Worm (Caenorhabditis elegans): ENCODE data around the gene T19C3.2.

The T19C3.2 gene

ce11 chrIII:626091-626490 is 8.7 kb upstream of the T19C3.2 start:
- no peak for TF ChIP-seq flt-1 (GFP tag; IDR thresholded peaks at IDR 0.05)
- TF ChIP-seq T22C8.4 (GFP tag; IDR thresholded peaks at IDR 0.05): no peak
- TF ChIP-seq ztf-29 (GFP tag; IDR thresholded peaks at IDR 0.05): no peak

ce11 chrIII:623754-624153 is 6.4 kb upstream of the T19C3.2 start:
- TF ChIP-seq cog-1 (tag; optimal IDR thresholded peaks at IDR 0.05): peak; percentile 91
- peak; percentile 45; the same call in 1 of the 2 replicates for TF ChIP-seq ztf-23 (GFP tag; IDR thresholded peaks at IDR 0.05)
- TF ChIP-seq ztf-29 (GFP tag; IDR thresholded peaks at IDR 0.05): no peak
- no peak for TF ChIP-seq T22C8.4 (GFP tag; IDR thresholded peaks at IDR 0.05)
- TF ChIP-seq flt-1 (GFP tag; IDR thresholded peaks at IDR 0.05): peak; percentile 65; the same call in 1 of the 2 replicates
- no peak for TF ChIP-seq tab-1 (GFP tag; IDR thresholded peaks at IDR 0.05)

ce11 chrIII:620204-620718 is 2.9 kb upstream of the T19C3.2 start, which contains the start of gene T19C3.4:
T19C3.4 (minus strand) TSS chrIII:620254.
- no peak for TF ChIP-seq ztf-23 (GFP tag; IDR thresholded peaks at IDR 0.05)
- no peak for TF ChIP-seq cog-1 (tag; optimal IDR thresholded peaks at IDR 0.05)
- TF ChIP-seq med-1 (GFP tag; optimal IDR thresholded peaks at IDR 0.05; ENCODE audit: insufficient read depth): no peak
- TF ChIP-seq ref-1 (GFP tag; conservative IDR thresholded peaks at IDR 0.05): no peak
- TF ChIP-seq klf-2 (GFP tag; conservative IDR thresholded peaks at IDR 0.05): no peak
- TF ChIP-seq T22C8.4 (GFP tag; IDR thresholded peaks at IDR 0.05): no peak
- no peak for TF ChIP-seq flt-1 (GFP tag; IDR thresholded peaks at IDR 0.05)
- no peak for TF ChIP-seq ztf-29 (GFP tag; IDR thresholded peaks at IDR 0.05)
- no peak for TF ChIP-seq tab-1 (GFP tag; IDR thresholded peaks at IDR 0.05)

- TF ChIP-seq flt-1 (GFP tag; IDR thresholded peaks at IDR 0.05) (no peak), T22C8.4 (GFP tag; IDR thresholded peaks at IDR 0.05) (no peak), ztf-29 (GFP tag; IDR thresholded peaks at IDR 0.05) (no peak), med-1 (GFP tag; optimal IDR thresholded peaks at IDR 0.05; ENCODE audit: insufficient read depth) (no peak), klf-2 (GFP tag; conservative IDR thresholded peaks at IDR 0.05) (no peak), cog-1 (tag; optimal IDR thresholded peaks at IDR 0.05) (no peak), ztf-23 (GFP tag; IDR thresholded peaks at IDR 0.05) (no peak), ref-1 (GFP tag; conservative IDR thresholded peaks at IDR 0.05) (no peak), tab-1 (GFP tag; IDR thresholded peaks at IDR 0.05) (no peak)
Measured at ce11 chrIII:614447-614846, 2.9 kb downstream of the T19C3.2 start, which contains the start of gene T19C3.3. T19C3.3 (minus strand) TSS chrIII:614547.

- TF ChIP-seq cog-1 (tag; optimal IDR thresholded peaks at IDR 0.05) (no peak), med-1 (GFP tag; optimal IDR thresholded peaks at IDR 0.05; ENCODE audit: insufficient read depth) (no peak), ztf-23 (GFP tag; IDR thresholded peaks at IDR 0.05) (no peak), klf-2 (GFP tag; conservative IDR thresholded peaks at IDR 0.05) (no peak), tab-1 (GFP tag; IDR thresholded peaks at IDR 0.05) (no peak), flt-1 (GFP tag; IDR thresholded peaks at IDR 0.05) (no peak), T22C8.4 (GFP tag; IDR thresholded peaks at IDR 0.05) (no peak), ref-1 (GFP tag; conservative IDR thresholded peaks at IDR 0.05) (no peak), ztf-29 (GFP tag; IDR thresholded peaks at IDR 0.05) (no peak)
Measured at ce11 chrIII:612759-613158, 4.6 kb downstream of the T19C3.2 start.

- TF ChIP-seq flt-1 (GFP tag; IDR thresholded peaks at IDR 0.05): no peak
- no peak for TF ChIP-seq cog-1 (tag; optimal IDR thresholded peaks at IDR 0.05)
- no peak for TF ChIP-seq ref-1 (GFP tag; conservative IDR thresholded peaks at IDR 0.05)
- TF ChIP-seq med-1 (GFP tag; optimal IDR thresholded peaks at IDR 0.05; ENCODE audit: insufficient read depth): no peak
- no peak for TF ChIP-seq ztf-23 (GFP tag; IDR thresholded peaks at IDR 0.05)
- no peak for TF ChIP-seq T22C8.4 (GFP tag; IDR thresholded peaks at IDR 0.05)
- TF ChIP-seq ztf-29 (GFP tag; IDR thresholded peaks at IDR 0.05): no peak
- no peak for TF ChIP-seq tab-1 (GFP tag; IDR thresholded peaks at IDR 0.05)
- no peak for TF ChIP-seq klf-2 (GFP tag; conservative IDR thresholded peaks at IDR 0.05)
Measured at ce11 chrIII:611900-612299, 5.5 kb downstream of the T19C3.2 start.

ce11 chrIII:609549-609948 is 7.8 kb downstream of the T19C3.2 start, which contains the start of gene best-17:
best-17 (minus strand) TSS chrIII:609649.
- no peak for TF ChIP-seq flt-1 (GFP tag; IDR thresholded peaks at IDR 0.05)
- TF ChIP-seq cog-1 (tag; optimal IDR thresholded peaks at IDR 0.05): no peak
- no peak for TF ChIP-seq klf-2 (GFP tag; conservative IDR thresholded peaks at IDR 0.05)
- TF ChIP-seq tab-1 (GFP tag; IDR thresholded peaks at IDR 0.05): no peak
- TF ChIP-seq ref-1 (GFP tag; conservative IDR thresholded peaks at IDR 0.05): no peak

ce11 chrIII:605415-606054 is 11.8 kb downstream of the T19C3.2 start, which contains the start of the genes Y55B1AR.4 and ttr-7:
Y55B1AR.4 (minus strand) TSS chrIII:605515.
ttr-7 (plus strand) TSS chrIII:606004.
- TF ChIP-seq ref-1 (GFP tag; conservative IDR thresholded peaks at IDR 0.05) (no peak), ztf-23 (GFP tag; IDR thresholded peaks at IDR 0.05) (no peak), flt-1 (GFP tag; IDR thresholded peaks at IDR 0.05) (no peak), tab-1 (GFP tag; IDR thresholded peaks at IDR 0.05) (no peak), ztf-29 (GFP tag; IDR thresholded peaks at IDR 0.05) (no peak), med-1 (GFP tag; optimal IDR thresholded peaks at IDR 0.05; ENCODE audit: insufficient read depth) (no peak), T22C8.4 (GFP tag; IDR thresholded peaks at IDR 0.05) (no peak), cog-1 (tag; optimal IDR thresholded peaks at IDR 0.05) (no peak), klf-2 (GFP tag; conservative IDR thresholded peaks at IDR 0.05) (no peak)

- no peak for TF ChIP-seq ref-1 (GFP tag; conservative IDR thresholded peaks at IDR 0.05)
- no peak for TF ChIP-seq T22C8.4 (GFP tag; IDR thresholded peaks at IDR 0.05)
- no peak for TF ChIP-seq klf-2 (GFP tag; conservative IDR thresholded peaks at IDR 0.05)
- no peak for TF ChIP-seq cog-1 (tag; optimal IDR thresholded peaks at IDR 0.05)
- no peak for TF ChIP-seq tab-1 (GFP tag; IDR thresholded peaks at IDR 0.05)
- no peak for TF ChIP-seq ztf-29 (GFP tag; IDR thresholded peaks at IDR 0.05)
- no peak for TF ChIP-seq ztf-23 (GFP tag; IDR thresholded peaks at IDR 0.05)
- TF ChIP-seq med-1 (GFP tag; optimal IDR thresholded peaks at IDR 0.05; ENCODE audit: insufficient read depth): no peak
- TF ChIP-seq flt-1 (GFP tag; IDR thresholded peaks at IDR 0.05): no peak
Measured at ce11 chrIII:600316-600932, 16.9 kb downstream of the T19C3.2 start, which contains the start of gene lec-6. lec-6 (minus strand) TSS chrIII:600366.
